Worm (Caenorhabditis elegans) whole organism, late embryonic: ENCODE data around the gene rsp-4.

Experiments
- ahr-1 ChIP-seq: sonication (generic microtip); optimal IDR thresholded peaks from 2 replicates; lab custom pipeline; 2016; ENCODE audit warnings: missing genetic modification characterization, missing compliant biosample characterization
- ceh-2 ChIP-seq: sonication (generic microtip); optimal IDR thresholded peaks from 2 replicates; lab custom pipeline; 2016; ENCODE audit warnings: missing genotype, missing genetic modification characterization, missing compliant biosample characterization
- ceh-9 ChIP-seq: sonication (generic microtip); optimal IDR thresholded peaks from 2 replicates; lab custom pipeline; 2016; ENCODE audit warnings: mild to moderate bottlenecking, missing genetic modification characterization, inconsistent platforms, missing compliant biosample characterization
- fkh-10 ChIP-seq: fragments of 150-350 bp; optimal IDR thresholded peaks from 2 replicates; lab custom pipeline; 2014; ENCODE audit warnings: missing biosample characterization, missing genetic modification reagents, missing genetic modification characterization
- fkh-6 ChIP-seq: sonication (generic microtip); optimal IDR thresholded peaks from 2 replicates; lab custom pipeline; 2016; ENCODE audit warnings: missing genetic modification characterization, missing compliant biosample characterization
- hlh-8 ChIP-seq: sonication (generic microtip); optimal IDR thresholded peaks from 2 replicates; lab custom pipeline; 2016; ENCODE audit warnings: missing genotype, missing genetic modification characterization, missing compliant biosample characterization
- nfya-1 ChIP-seq: sonication (generic microtip); optimal IDR thresholded peaks from 2 replicates; lab custom pipeline; 2017; ENCODE audit warnings: missing genetic modification characterization, mild to moderate bottlenecking, missing compliant biosample characterization, antibody characterized with exemption, moderate library complexity
- nhr-11 ChIP-seq: fragments of 150-350 bp; optimal IDR thresholded peaks from 2 replicates; lab custom pipeline; 2014; ENCODE audit warnings: missing biosample characterization, missing genetic modification characterization
- pag-3 ChIP-seq: sonication (generic microtip); optimal IDR thresholded peaks from 2 replicates; lab custom pipeline; 2016; ENCODE audit warnings: missing compliant biosample characterization, missing genetic modification characterization, borderline replicate concordance
- pha-4 ChIP-seq: fragments of 150-350 bp; optimal IDR thresholded peaks from 2 replicates; lab custom pipeline; 2018; ENCODE audit warnings: missing biosample characterization, missing genetic modification reagents, missing genetic modification characterization
- rnt-1 ChIP-seq: sonication (generic microtip); optimal IDR thresholded peaks from 2 replicates; lab custom pipeline; 2016; ENCODE audit warnings: missing genetic modification characterization, missing compliant biosample characterization
- unc-3 ChIP-seq, 2 experiments: fragments of 200-800 bp in 1 of 2; sonication (Bioruptor generic) in 1 of 2; sonication (generic microtip) in 1 of 2; conservative IDR thresholded peaks in 1 of 2; optimal IDR thresholded peaks in 1 of 2; 2 replicates each; pipeline versions ENCODE4 v1.3.6 to Lab custom; 2016 to 2022; ENCODE audit warnings: missing compliant biosample characterization in 2 of 2, missing genetic modification characterization in 2 of 2, missing genetic modification reagents in 1 of 2
- unc-86 ChIP-seq: sonication (generic microtip); optimal IDR thresholded peaks from 2 replicates; lab custom pipeline; 2016; ENCODE audit warnings: missing genetic modification characterization, missing compliant biosample characterization

ce11 chrII:5426054-5426453 is 37.4 kb upstream of the rsp-4 start:
- no peak for TF ChIP-seq unc-86 (tag; lab: Kevin White, UChicago)
- TF ChIP-seq ceh-2 (tag; lab: Kevin White, UChicago): no peak
- TF ChIP-seq unc-3 (GFP tag; conservative IDR thresholded peaks at IDR 0.05; lab: Robert Waterston, UW): no peak
- TF ChIP-seq unc-3 (tag; optimal IDR thresholded peaks at IDR 0.05; lab: Kevin White, UChicago): no peak
- no peak for TF ChIP-seq pag-3 (tag; lab: Kevin White, UChicago)
- no peak for TF ChIP-seq nhr-11
- TF ChIP-seq ceh-9 (tag; lab: Kevin White, UChicago): no peak
- no peak for TF ChIP-seq ahr-1 (tag; lab: Kevin White, UChicago)
- TF ChIP-seq pha-4 (tag; lab: Kevin White, UChicago): no peak
- TF ChIP-seq fkh-10: no peak
- TF ChIP-seq nfya-1: peak; percentile 61
- TF ChIP-seq hlh-8 (tag; lab: Kevin White, UChicago): no peak
- no peak for TF ChIP-seq rnt-1 (tag; lab: Kevin White, UChicago)
- TF ChIP-seq fkh-6: no peak
